Fruit fly (Drosophila melanogaster): Measurements from ENCODE around the gene Tpr2.

- TF ChIP-seq EcR (GFP tag; optimal IDR thresholded peaks at IDR 0.05) (no peak), pan (optimal IDR thresholded peaks at IDR 0.05) (no peak), Dll (optimal IDR thresholded peaks at IDR 0.05) (no peak), CG8478 (optimal IDR thresholded peaks at IDR 0.05) (no peak), psq (optimal IDR thresholded peaks at IDR 0.05) (no peak)
Observed at dm6 chr2L:16544563-16545066, 53.3 kb downstream of the Tpr2 start, which contains the start of gene mtgo.
